Fruit fly (Drosophila melanogaster) whole organism, embryonic: ENCODE results near the gene Tgt.
A peak's percentile ranks its signal among the peaks of the same experiment; 100 is the strongest.

Experiments used
- Asciz ChIP-seq: fragments of 200-800 bp; sonication (Bioruptor generic); optimal IDR thresholded peaks from 2 replicates; lab custom pipeline; 2017; ENCODE audit warnings: missing biosample characterization, mild to moderate bottlenecking, missing genetic modification characterization, missing genetic modification reagents
- Atf6 ChIP-seq: fragments of 200-800 bp; sonication (Bioruptor generic); IDR thresholded peaks from 2 replicates; pipeline ENCODE4 v1.3.6; 2022; ENCODE audit warnings: missing biosample characterization, missing genetic modification characterization
- CG10959 ChIP-seq: fragments of 200-800 bp; sonication (Bioruptor generic); IDR thresholded peaks from 2 replicates; pipeline ENCODE4 v1.3.6; 2022; ENCODE audit warnings: missing biosample characterization, missing genetic modification characterization
- CG10979 ChIP-seq: fragments of 200-800 bp; sonication (Bioruptor generic); optimal IDR thresholded peaks from 2 replicates; lab custom pipeline; 2018; ENCODE audit warnings: missing biosample characterization, mild to moderate bottlenecking, missing genetic modification characterization, moderate library complexity
- CG14710 ChIP-seq: fragments of 200-800 bp; sonication (Bioruptor generic); optimal IDR thresholded peaks from 3 replicates; lab custom pipeline; 2019; ENCODE audit warnings: missing biosample characterization, mild to moderate bottlenecking, missing genetic modification characterization, moderate library complexity
- CG15011 ChIP-seq: fragments of 200-800 bp; sonication (Bioruptor generic); optimal IDR thresholded peaks from 3 replicates; lab custom pipeline; 2018; ENCODE audit warnings: missing biosample characterization, mild to moderate bottlenecking, missing genetic modification characterization
- CG15514 ChIP-seq: fragments of 200-800 bp; sonication (Bioruptor generic); optimal IDR thresholded peaks from 3 replicates; lab custom pipeline; 2017; ENCODE audit warnings: missing biosample characterization, missing genetic modification characterization, mild to moderate bottlenecking, moderate library complexity, missing genetic modification reagents
- CG17328 ChIP-seq: fragments of 200-800 bp; sonication (Bioruptor generic); IDR thresholded peaks from 2 replicates; pipeline ENCODE4 v1.3.6; 2022; ENCODE audit warnings: missing biosample characterization, missing genetic modification characterization
- CG17359 ChIP-seq: fragments of 200-800 bp; sonication (Bioruptor generic); optimal IDR thresholded peaks from 3 replicates; lab custom pipeline; 2018; ENCODE audit warnings: missing biosample characterization, mild to moderate bottlenecking, missing genetic modification characterization, moderate library complexity
- CG17385 ChIP-seq: fragments of 200-800 bp; sonication (Bioruptor generic); optimal IDR thresholded peaks from 3 replicates; lab custom pipeline; 2018; ENCODE audit warnings: missing biosample characterization, mild to moderate bottlenecking, missing genetic modification characterization
- CG18262 ChIP-seq: fragments of 200-800 bp; optimal IDR thresholded peaks from 3 replicates; lab custom pipeline; 2019; ENCODE audit warnings: missing biosample characterization, mild to moderate bottlenecking, missing genetic modification characterization, moderate library complexity
- CG1832 ChIP-seq: fragments of 200-800 bp; sonication (Bioruptor generic); optimal IDR thresholded peaks from 2 replicates; lab custom pipeline; 2017; ENCODE audit warnings: missing biosample characterization, mild to moderate bottlenecking, missing genetic modification characterization, inconsistent platforms
- CG18476 ChIP-seq: fragments of 200-800 bp; sonication (Bioruptor generic); optimal IDR thresholded peaks from 2 replicates; lab custom pipeline; 2016; ENCODE audit warnings: missing biosample characterization, mild to moderate bottlenecking, missing genetic modification characterization
- CG2116 ChIP-seq: fragments of 200-800 bp; sonication (Bioruptor generic); optimal IDR thresholded peaks from 3 replicates; lab custom pipeline; 2018; ENCODE audit warnings: missing biosample characterization, mild to moderate bottlenecking, missing genetic modification characterization
- CG2129 ChIP-seq: fragments of 200-800 bp; sonication (Bioruptor generic); IDR thresholded peaks from 2 replicates; pipeline ENCODE4 v1.3.6; 2022; ENCODE audit warnings: missing biosample characterization, missing genetic modification characterization; ENCODE audit not compliant: partially characterized antibody
- CG34376 ChIP-seq: fragments of 200-800 bp; sonication (Bioruptor generic); optimal IDR thresholded peaks from 2 replicates; lab custom pipeline; 2018; ENCODE audit warnings: missing biosample characterization, mild to moderate bottlenecking, missing genetic modification characterization
- CG4282 ChIP-seq: fragments of 200-800 bp; sonication (Bioruptor generic); optimal IDR thresholded peaks from 2 replicates; lab custom pipeline; 2016; ENCODE audit warnings: missing biosample characterization, missing genetic modification characterization
- CG4820 ChIP-seq: fragments of 200-800 bp; sonication (Bioruptor generic); optimal IDR thresholded peaks from 3 replicates; lab custom pipeline; 2016; ENCODE audit warnings: missing biosample characterization, missing genetic modification characterization
- CG6765 ChIP-seq: fragments of 200-800 bp; sonication (Bioruptor generic); optimal IDR thresholded peaks from 3 replicates; lab custom pipeline; 2017; ENCODE audit warnings: missing biosample characterization, mild to moderate bottlenecking, missing genetic modification characterization
- CG7745 ChIP-seq: fragments of 200-800 bp; sonication (Bioruptor generic); optimal IDR thresholded peaks from 2 replicates; lab custom pipeline; 2018; ENCODE audit warnings: missing biosample characterization, mild to moderate bottlenecking, missing genetic modification characterization, moderate library complexity
- CG8478 ChIP-seq: fragments of >200 bp; optimal IDR thresholded peaks from 2 replicates; lab custom pipeline; 2018
- CG9932 ChIP-seq: fragments of 200-800 bp; sonication (Bioruptor generic); IDR thresholded peaks from 2 replicates; pipeline ENCODE4 v1.3.6; 2022; ENCODE audit warnings: missing biosample characterization, missing genetic modification characterization
- Doc3 ChIP-seq: fragments of 200-800 bp; sonication (Bioruptor generic); IDR thresholded peaks from 3 replicates; pipeline ENCODE4 v1.3.6; 2022; ENCODE audit warnings: missing biosample characterization, missing genetic modification characterization; ENCODE audit not compliant: partially characterized antibody
- Dp ChIP-seq: fragments of 200-800 bp; sonication (Bioruptor generic); optimal IDR thresholded peaks from 2 replicates; lab custom pipeline; 2018; ENCODE audit warnings: missing biosample characterization, mild to moderate bottlenecking, missing genetic modification characterization, moderate library complexity
- Fer1 ChIP-seq: fragments of 200-800 bp; sonication (Bioruptor generic); optimal IDR thresholded peaks from 2 replicates; lab custom pipeline; 2017; ENCODE audit warnings: missing biosample characterization, mild to moderate bottlenecking, missing genetic modification characterization
- Gsc ChIP-seq: fragments of 200-800 bp; sonication (Bioruptor generic); IDR thresholded peaks from 2 replicates; pipeline ENCODE4 v1.3.6; 2022; ENCODE audit warnings: missing biosample characterization, missing genetic modification characterization
- Hand ChIP-seq: fragments of 200-800 bp; sonication (Bioruptor generic); optimal IDR thresholded peaks from 2 replicates; lab custom pipeline; 2017; ENCODE audit warnings: mild to moderate bottlenecking, missing biosample characterization, missing genetic modification reagents, missing genetic modification characterization
- Hey ChIP-seq: fragments of 200-800 bp; sonication (Bioruptor generic); optimal IDR thresholded peaks from 3 replicates; lab custom pipeline; 2018; ENCODE audit warnings: missing biosample characterization, mild to moderate bottlenecking, missing genetic modification characterization
- Hmr ChIP-seq: fragments of 200-800 bp; sonication (Bioruptor generic); optimal IDR thresholded peaks from 3 replicates; lab custom pipeline; 2017; ENCODE audit warnings: mild to moderate bottlenecking, missing biosample characterization, missing genetic modification reagents, missing genetic modification characterization
- Med ChIP-seq: fragments of 200-800 bp; sonication (Bioruptor generic); peaks from one replicate; lab custom pipeline; 2016; ENCODE audit warnings: missing biosample characterization, missing genetic modification characterization, mild to moderate bottlenecking, inconsistent platforms, moderate library complexity
- Neu2 ChIP-seq: fragments of 200-800 bp; sonication (Bioruptor generic); optimal IDR thresholded peaks from 3 replicates; lab custom pipeline; 2016; ENCODE audit warnings: missing biosample characterization, missing genetic modification characterization, borderline replicate concordance
- Ptx1 ChIP-seq: fragments of 200-800 bp; sonication (Bioruptor generic); IDR thresholded peaks from 2 replicates; pipeline ENCODE4 v1.3.6; 2022; ENCODE audit warnings: missing biosample characterization, missing genetic modification characterization
- Scr ChIP-seq: fragments of 200-800 bp; sonication (Bioruptor generic); IDR thresholded peaks from 2 replicates; pipeline ENCODE4 v1.3.6; 2022; ENCODE audit warnings: missing biosample characterization, missing genetic modification characterization; ENCODE audit not compliant: partially characterized antibody
- Usf ChIP-seq: fragments of 200-800 bp; sonication (Bioruptor generic); optimal IDR thresholded peaks from 2 replicates; lab custom pipeline; 2017; ENCODE audit warnings: missing genotype, missing biosample characterization, missing genetic modification characterization
- Xbp1 ChIP-seq: fragments of 200-800 bp; sonication (Bioruptor generic); optimal IDR thresholded peaks from 3 replicates; lab custom pipeline; 2016; ENCODE audit warnings: missing biosample characterization, mild to moderate bottlenecking, missing genetic modification characterization
- YL-1 ChIP-seq: fragments of 200-800 bp; sonication (Bioruptor generic); optimal IDR thresholded peaks from 3 replicates; lab custom pipeline; 2017; ENCODE audit warnings: missing biosample characterization, mild to moderate bottlenecking, missing genetic modification characterization
- ase ChIP-seq: fragments of 200-800 bp; sonication (Bioruptor generic); IDR thresholded peaks from 3 replicates; pipeline ENCODE4 v1.3.6; 2022; ENCODE audit warnings: missing biosample characterization, missing genetic modification characterization
- da ChIP-seq: fragments of 200-800 bp; sonication (Bioruptor generic); optimal IDR thresholded peaks from 2 replicates; lab custom pipeline; 2016; ENCODE audit warnings: missing biosample characterization, missing genetic modification characterization
- fu2 ChIP-seq: fragments of 200-800 bp; sonication (Bioruptor generic); optimal IDR thresholded peaks from 2 replicates; lab custom pipeline; 2016; ENCODE audit warnings: missing biosample characterization, missing genetic modification characterization
- gcm2 ChIP-seq: fragments of 200-800 bp; sonication (Bioruptor generic); optimal IDR thresholded peaks from 2 replicates; lab custom pipeline; 2016; ENCODE audit warnings: missing biosample characterization, missing genetic modification characterization
- h ChIP-seq: fragments of >200 bp; optimal IDR thresholded peaks from 2 replicates; lab custom pipeline; 2017
- knrl ChIP-seq: fragments of 200-800 bp; sonication (Bioruptor generic); IDR thresholded peaks from 3 replicates; pipeline ENCODE4 v1.3.6; 2022; ENCODE audit warnings: missing biosample characterization, missing genetic modification characterization; ENCODE audit not compliant: partially characterized antibody
- odd ChIP-seq: fragments of 200-800 bp; sonication (Bioruptor generic); optimal IDR thresholded peaks from 2 replicates; lab custom pipeline; 2017; ENCODE audit warnings: missing biosample characterization, mild to moderate bottlenecking, missing genetic modification characterization
- pb ChIP-seq: fragments of 200-800 bp; sonication (Bioruptor generic); optimal IDR thresholded peaks from 3 replicates; lab custom pipeline; 2016; ENCODE audit warnings: missing biosample characterization, missing genetic modification characterization
- prd ChIP-seq, 3 experiments: fragments of >200 bp in 2 of 3; fragments of 200-800 bp in 1 of 3; sonication (Bioruptor generic) in 1 of 3; optimal IDR thresholded peaks in 2 of 3; IDR thresholded peaks in 1 of 3; 2 replicates in 2 of 3; 3 replicates in 1 of 3; pipeline versions ENCODE4 v1.3.6 to Lab custom; 2017 to 2022; ENCODE audit warnings: missing biosample characterization in 1 of 3, missing genetic modification characterization in 1 of 3
- repo ChIP-seq: fragments of 200-800 bp; sonication (Bioruptor generic); optimal IDR thresholded peaks from 2 replicates; lab custom pipeline; 2016; ENCODE audit warnings: missing biosample characterization, missing genetic modification characterization
- sna ChIP-seq: fragments of 200-800 bp; sonication (Bioruptor generic); IDR thresholded peaks from 2 replicates; pipeline ENCODE4 v1.3.6; 2022; ENCODE audit warnings: missing biosample characterization, missing genetic modification characterization; ENCODE audit not compliant: partially characterized antibody
- so ChIP-seq: fragments of 200-800 bp; sonication (Bioruptor generic); IDR thresholded peaks from 3 replicates; pipeline ENCODE4 v1.3.6; 2022; ENCODE audit warnings: missing biosample characterization, missing genetic modification characterization
- tin ChIP-seq: fragments of 200-800 bp; sonication (Bioruptor generic); optimal IDR thresholded peaks from 3 replicates; lab custom pipeline; 2016; ENCODE audit warnings: missing biosample characterization, missing genetic modification characterization
- toy ChIP-seq: fragments of 200-800 bp; sonication (Bioruptor generic); IDR thresholded peaks from 2 replicates; pipeline ENCODE4 v1.3.6; 2022; ENCODE audit warnings: missing biosample characterization, missing genetic modification characterization
- usp ChIP-seq: fragments of >200 bp; optimal IDR thresholded peaks from 2 replicates; lab custom pipeline; 2017; ENCODE audit warnings: missing biosample characterization, missing genetic modification characterization

Gene Tgt

DNA sequence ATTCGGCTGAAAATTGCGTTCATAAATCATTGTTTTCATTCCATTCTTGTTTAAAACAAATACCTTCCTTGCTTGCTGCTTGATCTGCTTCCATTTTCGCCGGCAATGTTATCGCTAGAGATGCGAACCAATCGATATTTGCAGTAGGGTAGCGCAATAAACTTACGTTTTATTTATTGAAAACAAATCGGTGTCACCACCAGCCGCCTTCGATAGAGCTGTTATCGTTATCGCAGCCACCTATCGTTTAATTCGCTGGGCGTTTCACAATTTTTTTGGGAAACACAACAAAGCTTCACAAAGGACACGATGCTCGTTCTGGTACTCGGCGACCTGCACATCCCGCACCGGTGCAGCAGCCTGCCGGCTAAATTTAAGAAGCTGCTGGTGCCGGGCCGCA, 33.3 kb upstream of the Tgt start, which contains the start of the genes Tfb4 and Vps29 (continued):
- TF ChIP-seq Gsc (GFP tag; lab: Robert Waterston, UW) (no peak), CG10959 (no peak), CG2116 (GFP tag; lab: Kevin White, UChicago) (peak; percentile 69), Med (GFP tag; lab: Kevin White, UChicago) (peak; percentile 97), Scr (GFP tag; lab: Robert Waterston, UW) (peak; percentile 80), sna (GFP tag; lab: Robert Waterston, UW) (peak; percentile 89), Usf (GFP tag; lab: Kevin White, UChicago) (no peak), knrl (GFP tag; lab: Robert Waterston, UW) (peak; percentile 71; the same call in 2 of the 3 replicates), CG34376 (GFP tag; lab: Kevin White, UChicago) (no peak), repo (GFP tag; lab: Kevin White, UChicago) (peak; percentile 1), CG15011 (GFP tag; lab: Kevin White, UChicago) (no peak), CG7745 (no peak), gcm2 (GFP tag; lab: Kevin White, UChicago) (no peak), CG4282 (GFP tag; lab: Kevin White, UChicago) (no peak), toy (GFP tag; lab: Robert Waterston, UW) (no peak), Neu2 (GFP tag; lab: Kevin White, UChicago) (no peak), Hand (GFP tag; lab: Kevin White, UChicago) (no peak), Asciz (GFP tag; lab: Kevin White, UChicago) (no peak), da (no peak), CG14710 (tag; lab: Kevin White, UChicago) (peak; percentile 52), usp (GFP tag; lab: Kevin White, UChicago) (no peak), CG17359 (tag; lab: Kevin White, UChicago) (no peak), YL-1 (GFP tag; lab: Kevin White, UChicago) (peak; percentile 2), CG1832 (no peak), pb (GFP tag; lab: Kevin White, UChicago) (no peak), Ptx1 (GFP tag; lab: Robert Waterston, UW) (no peak), odd (GFP tag; lab: Kevin White, UChicago) (no peak), prd (optimal IDR thresholded peaks at IDR 0.05; lab: Kevin White, UChicago) (no peak), prd (GFP tag; IDR thresholded peaks at IDR 0.05; lab: Robert Waterston, UW) (peak; percentile 31; the same call in 1 of the 3 replicates), CG9932 (GFP tag; lab: Robert Waterston, UW) (peak; percentile 87), Hmr (GFP tag; lab: Kevin White, UChicago) (no peak), CG10979 (tag; lab: Kevin White, UChicago) (peak; percentile 35), so (no peak), CG8478 (lab: Kevin White, UChicago) (no peak), Fer1 (GFP tag; lab: Kevin White, UChicago) (peak; percentile 46), CG4820 (GFP tag; lab: Kevin White, UChicago) (peak; percentile 21), CG2129 (GFP tag; lab: Robert Waterston, UW) (peak; percentile 70), CG17328 (GFP tag; lab: Robert Waterston, UW) (peak; percentile 33; the same call in 1 of the 2 replicates), Hey (tag; lab: Kevin White, UChicago) (no peak), Atf6 (GFP tag; lab: Robert Waterston, UW) (peak; percentile 54; the same call in 1 of the 2 replicates), CG18476 (GFP tag; lab: Kevin White, UChicago) (no peak), Doc3 (GFP tag; lab: Robert Waterston, UW) (peak; percentile 81), ase (GFP tag; lab: Robert Waterston, UW) (no peak), fu2 (GFP tag; lab: Kevin White, UChicago) (peak; percentile 49), Xbp1 (GFP tag; lab: Kevin White, UChicago) (peak; percentile 67), h (lab: Kevin White, UChicago) (no peak), CG6765 (GFP tag; lab: Kevin White, UChicago) (no peak), tin (GFP tag; lab: Kevin White, UChicago) (peak; percentile 67), CG15514 (GFP tag; lab: Kevin White, UChicago) (peak; percentile 58), Dp (peak; percentile 65), CG17385 (GFP tag; lab: Kevin White, UChicago) (no peak), CG18262 (no peak)
